Worm (Caenorhabditis elegans): Measurements from ENCODE around the gene ttll-12.

ce11 chrII:9325555-9325954, 13.2 kb upstream of the ttll-12 start:
- TF ChIP-seq pha-4 (GFP tag; IDR thresholded peaks at IDR 0.05): no peak
- no peak for TF ChIP-seq pha-4 (tag; optimal IDR thresholded peaks at IDR 0.05)
- no peak for TF ChIP-seq lsy-2 (tag; optimal IDR thresholded peaks at IDR 0.05)
- no peak for TF ChIP-seq egl-27 (tag; optimal IDR thresholded peaks at IDR 0.05)
- no peak for TF ChIP-seq nhr-237 (tag; optimal IDR thresholded peaks at IDR 0.05)
- TF ChIP-seq daf-8 (GFP tag; IDR thresholded peaks at IDR 0.05): no peak

Measured in whole organism, L4 larva.